Fruit fly (Drosophila melanogaster) whole organism, prepupa: ENCODE results near the gene sif.
A peak's percentile ranks its signal among the peaks of the same experiment; 100 is the strongest.

Experiments used
- Blimp-1 ChIP-seq: fragments of 200-800 bp; sonication (Bioruptor generic); optimal IDR thresholded peaks from 3 replicates; lab custom pipeline; 2017; ENCODE audit warnings: missing biosample characterization, missing genetic modification characterization, mild to moderate bottlenecking, moderate library complexity, missing genetic modification reagents
- CG10631 ChIP-seq: fragments of 200-800 bp; sonication (Bioruptor generic); optimal IDR thresholded peaks from 2 replicates; lab custom pipeline; 2016; ENCODE audit warnings: missing biosample characterization, missing genetic modification characterization
- CG10669 ChIP-seq: fragments of 200-800 bp; sonication (Bioruptor generic); optimal IDR thresholded peaks from 3 replicates; lab custom pipeline; 2018; ENCODE audit warnings: missing biosample characterization, mild to moderate bottlenecking, missing genetic modification characterization, moderate library complexity
- CG11294 ChIP-seq: fragments of 200-800 bp; sonication (Bioruptor generic); IDR thresholded peaks from 2 replicates; pipeline ENCODE4 v1.3.6; 2022; ENCODE audit warnings: missing biosample characterization, missing genetic modification characterization
- CG11762 ChIP-seq: fragments of 200-800 bp; sonication (Bioruptor generic); optimal IDR thresholded peaks from 3 replicates; lab custom pipeline; 2016; ENCODE audit warnings: missing biosample characterization, missing genetic modification characterization; ENCODE audit not compliant: insufficient read depth
- CG11902 ChIP-seq: fragments of 200-800 bp; sonication (Bioruptor generic); optimal IDR thresholded peaks from 3 replicates; lab custom pipeline; 2016; ENCODE audit warnings: missing biosample characterization, missing genetic modification characterization
- CG1621 ChIP-seq: fragments of 200-800 bp; sonication (Bioruptor generic); optimal IDR thresholded peaks from 3 replicates; lab custom pipeline; 2018; ENCODE audit warnings: missing biosample characterization, mild to moderate bottlenecking, missing genetic modification characterization
- CG16779 ChIP-seq: fragments of 200-800 bp; sonication (Bioruptor generic); optimal IDR thresholded peaks from 3 replicates; lab custom pipeline; 2017; ENCODE audit warnings: missing biosample characterization, mild to moderate bottlenecking, missing genetic modification characterization
- CG31627 ChIP-seq: fragments of 200-800 bp; sonication (Bioruptor generic); optimal IDR thresholded peaks from 3 replicates; lab custom pipeline; 2016; ENCODE audit warnings: missing biosample characterization, missing genetic modification characterization
- CG34406 ChIP-seq: fragments of 200-800 bp; sonication (Bioruptor generic); optimal IDR thresholded peaks from 3 replicates; lab custom pipeline; 2016; ENCODE audit warnings: missing biosample characterization, missing genetic modification characterization
- CG3919 ChIP-seq: fragments of 200-800 bp; sonication (Bioruptor generic); optimal IDR thresholded peaks from 3 replicates; lab custom pipeline; 2016; ENCODE audit warnings: missing biosample characterization, missing genetic modification characterization
- CG4318 ChIP-seq: fragments of 200-800 bp; sonication (Bioruptor generic); optimal IDR thresholded peaks from 3 replicates; lab custom pipeline; 2017; ENCODE audit warnings: missing biosample characterization, mild to moderate bottlenecking, missing genetic modification characterization
- CG6276 ChIP-seq: fragments of 200-800 bp; sonication (Bioruptor generic); optimal IDR thresholded peaks from 2 replicates; lab custom pipeline; 2017; ENCODE audit warnings: missing biosample characterization, mild to moderate bottlenecking, missing genetic modification characterization
- CG6792 ChIP-seq: fragments of 200-800 bp; sonication (Bioruptor generic); optimal IDR thresholded peaks from 3 replicates; lab custom pipeline; 2016; ENCODE audit warnings: missing biosample characterization, missing genetic modification characterization
- CG6808 ChIP-seq: fragments of 200-800 bp; sonication (Bioruptor generic); optimal IDR thresholded peaks from 3 replicates; lab custom pipeline; 2017; ENCODE audit warnings: missing biosample characterization, missing genetic modification characterization, mild to moderate bottlenecking, moderate library complexity, missing genetic modification reagents
- CG6854 ChIP-seq: fragments of 200-800 bp; sonication (Bioruptor generic); optimal IDR thresholded peaks from 2 replicates; lab custom pipeline; 2017; ENCODE audit warnings: missing biosample characterization, mild to moderate bottlenecking, missing genetic modification characterization
- CG7368 ChIP-seq: fragments of 200-800 bp; sonication (Bioruptor generic); optimal IDR thresholded peaks from 3 replicates; lab custom pipeline; 2016; ENCODE audit warnings: missing biosample characterization, missing genetic modification characterization
- CG8119 ChIP-seq: fragments of 200-800 bp; sonication (Bioruptor generic); IDR thresholded peaks from 3 replicates; pipeline ENCODE4 v1.3.6; 2022; ENCODE audit warnings: missing biosample characterization, missing genetic modification characterization
- CG8319 ChIP-seq: fragments of 200-800 bp; sonication (Bioruptor generic); optimal IDR thresholded peaks from 3 replicates; lab custom pipeline; 2016; ENCODE audit warnings: missing biosample characterization, missing genetic modification characterization
- CG8632 ChIP-seq: fragments of 200-800 bp; sonication (Bioruptor generic); optimal IDR thresholded peaks from 3 replicates; lab custom pipeline; 2016; ENCODE audit warnings: missing biosample characterization, missing genetic modification characterization
- CG9139 ChIP-seq: fragments of 200-800 bp; sonication (Bioruptor generic); optimal IDR thresholded peaks from 3 replicates; lab custom pipeline; 2017; ENCODE audit warnings: missing biosample characterization, mild to moderate bottlenecking, missing genetic modification characterization
- Eip78C ChIP-seq: fragments of 200-800 bp; sonication (Bioruptor generic); peaks from one replicate; lab custom pipeline; 2016; ENCODE audit warnings: missing biosample characterization, missing genetic modification characterization
- Eip93F ChIP-seq: fragments of 200-800 bp; sonication (Bioruptor generic); optimal IDR thresholded peaks from 2 replicates; lab custom pipeline; 2016; ENCODE audit warnings: missing biosample characterization, mild to moderate bottlenecking, missing genetic modification characterization
- Ets21C ChIP-seq: fragments of 200-800 bp; sonication (Bioruptor generic); optimal IDR thresholded peaks from 3 replicates; lab custom pipeline; 2016; ENCODE audit warnings: missing biosample characterization, missing genetic modification characterization
- Gug ChIP-seq: fragments of 200-800 bp; sonication (Bioruptor generic); IDR thresholded peaks from 2 replicates; pipeline ENCODE4 v1.3.6; 2022; ENCODE audit warnings: missing biosample characterization, missing genetic modification characterization
- Hr38 ChIP-seq: sonication (Bioruptor generic); optimal IDR thresholded peaks from 2 replicates; lab custom pipeline; 2016; ENCODE audit warnings: missing biosample characterization, missing genetic modification characterization
- Hr39 ChIP-seq: fragments of 200-800 bp; sonication (Bioruptor generic); optimal IDR thresholded peaks from 2 replicates; lab custom pipeline; 2016; ENCODE audit warnings: missing biosample characterization, missing genetic modification characterization
- Hr4 ChIP-seq: fragments of 200-800 bp; sonication (Bioruptor generic); optimal IDR thresholded peaks from 3 replicates; lab custom pipeline; 2016; ENCODE audit warnings: missing biosample characterization, missing genetic modification characterization
- Lpt ChIP-seq: fragments of 200-800 bp; sonication (Bioruptor generic); optimal IDR thresholded peaks from 3 replicates; lab custom pipeline; 2016; ENCODE audit warnings: missing biosample characterization, missing genetic modification characterization
- Met ChIP-seq: fragments of 200-800 bp; sonication (Bioruptor generic); optimal IDR thresholded peaks from 3 replicates; lab custom pipeline; 2016; ENCODE audit warnings: missing biosample characterization, missing genetic modification characterization
- OdsH ChIP-seq: fragments of 200-800 bp; sonication (Bioruptor generic); optimal IDR thresholded peaks from 3 replicates; lab custom pipeline; 2016; ENCODE audit warnings: missing biosample characterization, missing genetic modification characterization
- Smox ChIP-seq: fragments of 200-800 bp; sonication (Bioruptor generic); optimal IDR thresholded peaks from 3 replicates; lab custom pipeline; 2016; ENCODE audit warnings: missing biosample characterization, missing genetic modification characterization
- Sox102F ChIP-seq: fragments of 200-800 bp; sonication (Bioruptor generic); optimal IDR thresholded peaks from 2 replicates; lab custom pipeline; 2016; ENCODE audit warnings: missing biosample characterization, mild to moderate bottlenecking, missing genetic modification characterization
- Sox15 ChIP-seq: fragments of 200-800 bp; sonication (Bioruptor generic); optimal IDR thresholded peaks from 3 replicates; lab custom pipeline; 2016; ENCODE audit warnings: missing biosample characterization, missing genetic modification characterization
- achi ChIP-seq: fragments of 200-800 bp; sonication (Bioruptor generic); optimal IDR thresholded peaks from 3 replicates; lab custom pipeline; 2016; ENCODE audit warnings: missing biosample characterization, missing genetic modification characterization
- acj6 ChIP-seq: fragments of 200-800 bp; sonication (Bioruptor generic); optimal IDR thresholded peaks from 3 replicates; lab custom pipeline; 2016; ENCODE audit warnings: missing biosample characterization, missing genetic modification characterization
- cyc ChIP-seq: fragments of 200-800 bp; sonication (Bioruptor generic); optimal IDR thresholded peaks from 3 replicates; lab custom pipeline; 2016; ENCODE audit warnings: missing biosample characterization, missing genetic modification characterization
- dac ChIP-seq: fragments of 200-800 bp; sonication (Bioruptor generic); optimal IDR thresholded peaks from 2 replicates; lab custom pipeline; 2017; ENCODE audit warnings: missing biosample characterization, mild to moderate bottlenecking, missing genetic modification characterization
- dsx ChIP-seq: fragments of 200-800 bp; optimal IDR thresholded peaks from 3 replicates; lab custom pipeline; 2019; ENCODE audit warnings: missing biosample characterization, mild to moderate bottlenecking, missing genetic modification characterization, moderate library complexity; ENCODE audit not compliant: poor library complexity, severe bottlenecking
- eg ChIP-seq: fragments of 200-800 bp; sonication (Bioruptor generic); IDR thresholded peaks from 3 replicates; pipeline ENCODE4 v1.3.6; 2022; ENCODE audit warnings: missing biosample characterization, missing genetic modification characterization
- esn ChIP-seq: fragments of 200-800 bp; sonication (Bioruptor generic); optimal IDR thresholded peaks from 2 replicates; lab custom pipeline; 2016; ENCODE audit warnings: missing biosample characterization, mild to moderate bottlenecking, missing genetic modification characterization, moderate library complexity
- fd59A ChIP-seq: fragments of 200-800 bp; sonication (Bioruptor generic); optimal IDR thresholded peaks from 2 replicates; lab custom pipeline; 2017; ENCODE audit warnings: missing biosample characterization, mild to moderate bottlenecking, missing genetic modification characterization, missing genetic modification reagents
- fd85E ChIP-seq: fragments of 200-800 bp; sonication (Bioruptor generic); optimal IDR thresholded peaks from 3 replicates; lab custom pipeline; 2016; ENCODE audit warnings: missing biosample characterization, missing genetic modification characterization
- fkh ChIP-seq: fragments of 200-800 bp; sonication (Bioruptor generic); optimal IDR thresholded peaks from 3 replicates; lab custom pipeline; 2017; ENCODE audit warnings: missing biosample characterization, mild to moderate bottlenecking, missing genetic modification characterization, moderate library complexity
- lz ChIP-seq: fragments of 200-800 bp; sonication (Bioruptor generic); optimal IDR thresholded peaks from 3 replicates; lab custom pipeline; 2016; ENCODE audit warnings: missing biosample characterization, missing genetic modification characterization
- net ChIP-seq: fragments of 200-800 bp; sonication (Bioruptor generic); optimal IDR thresholded peaks from 3 replicates; lab custom pipeline; 2016; ENCODE audit warnings: missing biosample characterization, missing genetic modification characterization
- pdm3 ChIP-seq: fragments of 200-800 bp; sonication (Bioruptor generic); optimal IDR thresholded peaks from 3 replicates; lab custom pipeline; 2016; ENCODE audit warnings: missing biosample characterization, missing genetic modification characterization
- ss ChIP-seq, 2 experiments: fragments of 200-800 bp; sonication (Bioruptor generic); optimal IDR thresholded peaks; 2 replicates in 1 of 2; 3 replicates in 1 of 2; lab custom pipeline; 2017 to 2018; ENCODE audit warnings: mild to moderate bottlenecking in 2 of 2, missing biosample characterization in 2 of 2, missing genetic modification characterization in 2 of 2, moderate library complexity in 1 of 2
- svp ChIP-seq: fragments of 200-800 bp; sonication (Bioruptor generic); peaks from one replicate; lab custom pipeline; 2016; ENCODE audit warnings: missing biosample characterization, missing genetic modification characterization
- topi ChIP-seq: fragments of 200-800 bp; sonication (Bioruptor generic); optimal IDR thresholded peaks from 3 replicates; lab custom pipeline; 2016; ENCODE audit warnings: missing biosample characterization, missing genetic modification characterization
- vri ChIP-seq: fragments of 200-800 bp; sonication (Bioruptor generic); optimal IDR thresholded peaks from 3 replicates; lab custom pipeline; 2016; ENCODE audit warnings: missing biosample characterization, mild to moderate bottlenecking, missing genetic modification characterization

sif gene

DNA sequence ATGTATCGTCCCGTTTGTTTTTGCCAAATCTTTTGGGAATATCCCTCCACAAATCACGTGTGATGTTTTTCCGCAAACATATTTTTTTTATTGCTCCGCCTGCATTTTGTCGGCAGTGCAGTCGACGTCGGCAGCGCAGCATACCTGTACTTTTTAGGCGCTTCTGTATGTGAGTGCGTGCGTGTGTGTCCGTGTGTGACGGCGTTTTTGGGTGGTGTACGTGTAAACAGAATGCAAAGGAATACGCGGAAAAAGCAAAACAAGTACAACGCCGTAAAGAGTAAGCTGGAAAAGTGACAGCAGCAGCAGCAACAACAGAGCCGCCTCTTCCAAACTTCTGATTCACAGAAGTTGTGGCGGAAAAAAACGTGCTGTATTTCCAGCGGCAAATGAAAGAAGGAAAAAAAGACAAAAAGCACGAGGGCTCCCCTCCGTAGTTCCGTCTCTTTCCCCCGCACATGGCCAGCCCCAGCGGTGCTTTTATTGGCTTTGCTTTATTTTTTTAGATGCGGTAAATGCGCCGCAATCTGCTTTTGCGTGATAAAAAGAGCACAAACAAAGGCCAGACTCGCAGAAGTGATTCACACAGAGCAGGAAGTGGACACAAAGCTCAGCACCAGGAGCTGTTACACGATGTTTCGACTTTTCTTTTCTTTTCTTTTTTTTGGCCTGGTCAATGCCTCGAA is 112.5 kb downstream of the sif start:
- TF ChIP-seq Hr39 (GFP tag; lab: Kevin White, UChicago) (no peak), CG6854 (peak; percentile 41), CG8319 (GFP tag; lab: Kevin White, UChicago) (no peak), CG6792 (peak; percentile 46), achi (peak; percentile 39), dac (GFP tag; lab: Kevin White, UChicago) (peak; percentile 6), CG31627 (GFP tag; lab: Kevin White, UChicago) (no peak), CG9139 (GFP tag; lab: Kevin White, UChicago) (peak; percentile 94), Lpt (GFP tag; lab: Kevin White, UChicago) (peak; percentile 57), CG10669 (peak; percentile 78), eg (peak; percentile 66; the same call in 2 of the 3 replicates), Gug (no peak), vri (GFP tag; lab: Kevin White, UChicago) (peak; percentile 59), CG16779 (peak; percentile 85), Sox15 (no peak), acj6 (GFP tag; lab: Kevin White, UChicago) (no peak), ss (GFP tag; optimal IDR thresholded peaks at IDR 0.05; lab: Kevin White, UChicago) (peak; percentile 94 to 97), CG8119 (peak; percentile 84), Eip78C (GFP tag; lab: Kevin White, UChicago) (peak; percentile 79), Ets21C (GFP tag; lab: Kevin White, UChicago) (no peak), CG11902 (GFP tag; lab: Kevin White, UChicago) (no peak), CG11294 (GFP tag; lab: Robert Waterston, UW) (no peak), esn (GFP tag; lab: Kevin White, UChicago) (no peak), fd59A (GFP tag; lab: Kevin White, UChicago) (peak; percentile 62), cyc (GFP tag; lab: Kevin White, UChicago) (no peak), CG11762 (GFP tag; lab: Kevin White, UChicago) (peak; percentile 53), Smox (no peak), Blimp-1 (GFP tag; lab: Kevin White, UChicago) (peak; percentile 52), Hr4 (GFP tag; lab: Kevin White, UChicago) (no peak), Hr38 (GFP tag; lab: Kevin White, UChicago) (no peak), lz (GFP tag; lab: Kevin White, UChicago) (no peak), pdm3 (GFP tag; lab: Kevin White, UChicago) (no peak), CG6808 (GFP tag; lab: Kevin White, UChicago) (peak; percentile 94), Met (GFP tag; lab: Kevin White, UChicago) (no peak), CG10631 (no peak), CG34406 (GFP tag; lab: Kevin White, UChicago) (peak; percentile 41), topi (no peak), CG7368 (GFP tag; lab: Kevin White, UChicago) (no peak), net (GFP tag; lab: Kevin White, UChicago) (peak; percentile 78), Sox102F (GFP tag; lab: Kevin White, UChicago) (no peak), svp (no peak), fkh (GFP tag; lab: Kevin White, UChicago) (peak; percentile 37), CG8632 (GFP tag; lab: Kevin White, UChicago) (no peak), CG1621 (tag; lab: Kevin White, UChicago) (peak; percentile 85), Eip93F (GFP tag; lab: Kevin White, UChicago) (peak; percentile 50), dsx (GFP tag; lab: Kevin White, UChicago) (peak; percentile 62), OdsH (GFP tag; lab: Kevin White, UChicago) (no peak), CG3919 (GFP tag; lab: Kevin White, UChicago) (peak; percentile 12), CG4318 (no peak), fd85E (GFP tag; lab: Kevin White, UChicago) (no peak), CG6276 (GFP tag; lab: Kevin White, UChicago) (peak; percentile 77)
